Worm (Caenorhabditis elegans): ENCODE results near the gene F54C9.9.
A peak's percentile ranks its signal among the peaks of the same experiment; 100 is the strongest.

The F54C9.9 gene

ce11 chrII:8566039-8566438 is 11.8 kb upstream of the F54C9.9 start, which contains the start of gene stc-1:
Gene stc-1, minus strand, starts transcription at chrII:8566139.
- TF ChIP-seq B0310.2 (tag; optimal IDR thresholded peaks at IDR 0.05) (no peak), hnd-1 (tag; optimal IDR thresholded peaks at IDR 0.05) (no peak), aly-1 (tag; optimal IDR thresholded peaks at IDR 0.05) (no peak), tra-4 (tag; optimal IDR thresholded peaks at IDR 0.05) (no peak), ets-7 (tag; optimal IDR thresholded peaks at IDR 0.05) (no peak), hmg-4 (GFP tag; optimal IDR thresholded peaks at IDR 0.05) (no peak), tbx-11 (GFP tag; IDR thresholded peaks at IDR 0.05) (no peak), flt-1 (GFP tag; IDR thresholded peaks at IDR 0.05) (no peak), pes-1 (GFP tag; IDR thresholded peaks at IDR 0.05) (no peak), tbx-37 (GFP tag; conservative IDR thresholded peaks at IDR 0.05) (no peak), scrt-1 (GFP tag; IDR thresholded peaks at IDR 0.05) (no peak)

ce11 chrII:8566806-8567266 is 11.0 kb upstream of the F54C9.9 start, which contains the start of gene F54C9.3:
Gene F54C9.3, minus strand, starts transcription at chrII:8566856.
- TF ChIP-seq ama-1 (optimal IDR thresholded peaks at IDR 0.05) (no peak), tbx-37 (GFP tag; conservative IDR thresholded peaks at IDR 0.05) (no peak), hmg-4 (GFP tag; optimal IDR thresholded peaks at IDR 0.05) (no peak), hmbx-1 (tag; optimal IDR thresholded peaks at IDR 0.05) (no peak), sea-1 (GFP tag; conservative IDR thresholded peaks at IDR 0.05) (no peak), F13C5.2 (tag; optimal IDR thresholded peaks at IDR 0.05) (no peak), aly-1 (tag; optimal IDR thresholded peaks at IDR 0.05) (no peak), scrt-1 (GFP tag; IDR thresholded peaks at IDR 0.05) (no peak), ceh-36 (tag; optimal IDR thresholded peaks at IDR 0.05) (no peak), pes-1 (GFP tag; IDR thresholded peaks at IDR 0.05) (no peak), flt-1 (GFP tag; IDR thresholded peaks at IDR 0.05) (no peak), tbx-11 (GFP tag; IDR thresholded peaks at IDR 0.05) (no peak), ceh-13 (GFP tag; optimal IDR thresholded peaks at IDR 0.05) (no peak), hnd-1 (tag; optimal IDR thresholded peaks at IDR 0.05) (no peak)

DNA sequence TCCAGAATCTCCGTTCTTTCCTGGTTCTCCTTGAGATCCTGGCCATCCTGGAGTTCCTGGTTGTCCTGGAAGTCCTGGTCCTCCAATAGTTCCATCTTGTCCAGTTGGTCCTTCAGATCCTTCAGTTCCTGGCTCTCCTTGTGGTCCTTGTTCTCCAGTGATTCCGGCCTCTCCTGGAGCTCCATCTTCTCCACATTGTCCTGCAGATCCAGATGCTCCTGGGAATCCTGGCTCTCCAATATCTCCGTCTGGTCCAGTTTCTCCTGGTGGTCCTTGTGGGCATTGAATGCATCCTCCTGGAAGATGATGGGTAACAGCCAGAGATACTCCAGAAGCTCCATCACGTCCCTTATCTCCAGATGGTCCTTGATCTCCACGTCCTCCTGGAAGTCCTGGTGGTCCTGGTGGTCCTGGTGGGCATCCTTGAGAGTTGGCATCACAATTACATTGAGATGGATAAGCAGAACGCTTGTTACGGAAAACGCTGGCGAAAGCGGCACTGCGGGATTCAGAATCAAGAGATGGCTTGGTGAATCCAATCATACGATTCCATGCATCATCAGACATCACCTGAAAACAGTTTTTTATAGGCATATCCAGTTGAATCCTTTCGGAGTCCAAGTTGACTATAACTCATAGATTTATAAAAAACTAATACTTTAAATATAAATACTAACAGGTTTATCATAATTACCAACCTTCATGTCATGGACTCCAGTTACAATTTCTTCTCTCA is 9.4 kb upstream of the F54C9.9 start:
- no peak for TF ChIP-seq aly-1 (tag; optimal IDR thresholded peaks at IDR 0.05)
- TF ChIP-seq sea-1 (GFP tag; conservative IDR thresholded peaks at IDR 0.05) = 0 out of 2 replicates have a peak, but pooled peaks have one; percentile 30

- TF ChIP-seq ceh-36 (tag; optimal IDR thresholded peaks at IDR 0.05) (no peak), hmg-4 (GFP tag; optimal IDR thresholded peaks at IDR 0.05) (peak; percentile 39), hnd-1 (tag; optimal IDR thresholded peaks at IDR 0.05) (no peak), F13C5.2 (tag; optimal IDR thresholded peaks at IDR 0.05) (peak; percentile 73), tbx-37 (GFP tag; conservative IDR thresholded peaks at IDR 0.05) (no peak), ets-7 (tag; optimal IDR thresholded peaks at IDR 0.05) (no peak), flt-1 (GFP tag; IDR thresholded peaks at IDR 0.05) (peak; percentile 38; the same call in 1 of the 2 replicates)
These were observed 8.5 kb upstream of the F54C9.9 start, which contains the start of the genes col-38 and rpl-5 for ce11 chrII:8569038-8569977. Gene col-38, minus strand, starts transcription at chrII:8569088. Gene rpl-5, plus strand, starts transcription at chrII:8569927.

DNA sequence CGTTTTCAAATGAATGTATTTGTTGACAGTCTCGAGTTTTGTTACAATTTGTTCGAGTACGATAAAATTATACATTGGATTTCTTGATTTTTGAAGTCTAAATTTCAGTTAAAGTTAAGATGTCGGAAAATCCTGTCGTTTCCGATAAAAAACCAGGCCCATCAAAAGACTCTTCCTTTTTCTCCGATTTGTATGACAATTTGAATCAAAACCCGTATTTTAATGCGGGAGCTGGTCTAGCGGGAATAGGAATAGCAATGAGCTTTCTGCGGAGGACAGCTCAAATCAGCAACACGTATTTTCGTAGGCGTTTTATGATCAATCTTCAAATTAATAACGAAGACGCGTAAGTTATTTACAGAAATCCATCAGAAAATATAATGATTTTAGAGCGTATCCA is 6.9 kb upstream of the F54C9.9 start, which contains the start of gene bcs-1:
Gene bcs-1 (plus strand): TSS at position 109 of the 400 bp plus-strand sequence.
- TF ChIP-seq B0310.2 (tag; optimal IDR thresholded peaks at IDR 0.05) (no peak), tbx-37 (GFP tag; conservative IDR thresholded peaks at IDR 0.05) (no peak), ceh-13 (GFP tag; optimal IDR thresholded peaks at IDR 0.05) (no peak), ceh-36 (tag; optimal IDR thresholded peaks at IDR 0.05) (no peak), ets-7 (tag; optimal IDR thresholded peaks at IDR 0.05) (no peak), hmg-4 (GFP tag; optimal IDR thresholded peaks at IDR 0.05) (no peak), pes-1 (GFP tag; IDR thresholded peaks at IDR 0.05) (no peak), ama-1 (optimal IDR thresholded peaks at IDR 0.05) (no peak), F13C5.2 (tag; optimal IDR thresholded peaks at IDR 0.05) (no peak)

ce11 chrII:8573044-8573443 is 4.8 kb upstream of the F54C9.9 start, which contains the start of gene F54C9.7:
Gene F54C9.7, plus strand, starts transcription at chrII:8573344.
- no peak for TF ChIP-seq ets-7 (tag; optimal IDR thresholded peaks at IDR 0.05)
- TF ChIP-seq tra-4 (tag; optimal IDR thresholded peaks at IDR 0.05) = no peak

DNA sequence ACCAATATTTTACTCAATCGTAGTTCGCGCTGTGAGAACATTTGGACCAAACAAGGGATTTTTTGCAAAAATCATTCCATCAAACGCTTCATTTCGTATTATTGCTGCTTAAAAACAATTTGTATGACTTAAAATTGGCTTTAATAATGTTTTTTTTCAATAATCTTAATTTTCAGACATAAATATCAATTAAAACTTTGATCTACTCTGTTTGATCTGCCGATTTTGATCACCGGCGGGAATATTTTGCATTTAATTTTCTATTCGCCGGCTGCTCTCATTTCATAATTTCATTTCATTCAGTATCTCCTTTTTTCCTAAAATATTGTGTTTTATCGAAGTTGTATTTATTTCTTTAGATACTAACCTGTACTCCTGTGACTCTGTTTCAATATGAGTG is 2.7 kb upstream of the F54C9.9 start, which contains the start of gene puf-5:
Gene puf-5 (plus strand): TSS at position 358 of the 400 bp plus-strand sequence.
- TF ChIP-seq ceh-13 (GFP tag; optimal IDR thresholded peaks at IDR 0.05) = no peak
- TF ChIP-seq B0310.2 (tag; optimal IDR thresholded peaks at IDR 0.05) = no peak
- TF ChIP-seq ama-1 (optimal IDR thresholded peaks at IDR 0.05) = no peak
- TF ChIP-seq tbx-37 (GFP tag; conservative IDR thresholded peaks at IDR 0.05) = no peak
- no peak for TF ChIP-seq sea-1 (GFP tag; conservative IDR thresholded peaks at IDR 0.05)
- no peak for TF ChIP-seq flt-1 (GFP tag; IDR thresholded peaks at IDR 0.05)
- no peak for TF ChIP-seq F13C5.2 (tag; optimal IDR thresholded peaks at IDR 0.05)
- no peak for TF ChIP-seq ets-7 (tag; optimal IDR thresholded peaks at IDR 0.05)
- TF ChIP-seq hnd-1 (tag; optimal IDR thresholded peaks at IDR 0.05) = no peak
- TF ChIP-seq hmg-4 (GFP tag; optimal IDR thresholded peaks at IDR 0.05) = no peak
- no peak for TF ChIP-seq tbx-11 (GFP tag; IDR thresholded peaks at IDR 0.05)
